Worm (Caenorhabditis elegans) whole organism, L1 larva: ENCODE measurements around the gene C09B7.2.

Experiments used
- dpl-1 ChIP-seq, 3 experiments: fragments of 150-350 bp in 2 of 3; sonication (generic microtip) in 1 of 3; optimal IDR thresholded peaks; 2 replicates each; lab custom pipeline; 2014 to 2017; ENCODE audit warnings: missing biosample characterization in 3 of 3, missing genetic modification characterization in 3 of 3, missing genetic modification reagents in 3 of 3
- lin-13 ChIP-seq: fragments of 150-350 bp; optimal IDR thresholded peaks from 2 replicates; lab custom pipeline; 2014; ENCODE audit warnings: missing biosample characterization, missing genetic modification reagents, missing genetic modification characterization
- pag-3 ChIP-seq: sonication (generic microtip); optimal IDR thresholded peaks from 2 replicates; lab custom pipeline; 2017; ENCODE audit warnings: missing genetic modification characterization, mild to moderate bottlenecking, missing compliant biosample characterization, antibody characterized with exemption, borderline replicate concordance; ENCODE audit not compliant: insufficient read depth
- skn-1 ChIP-seq: fragments of 150-350 bp; optimal IDR thresholded peaks from 2 replicates; lab custom pipeline; 2014; ENCODE audit warnings: missing biosample characterization, missing genetic modification characterization

DNA sequence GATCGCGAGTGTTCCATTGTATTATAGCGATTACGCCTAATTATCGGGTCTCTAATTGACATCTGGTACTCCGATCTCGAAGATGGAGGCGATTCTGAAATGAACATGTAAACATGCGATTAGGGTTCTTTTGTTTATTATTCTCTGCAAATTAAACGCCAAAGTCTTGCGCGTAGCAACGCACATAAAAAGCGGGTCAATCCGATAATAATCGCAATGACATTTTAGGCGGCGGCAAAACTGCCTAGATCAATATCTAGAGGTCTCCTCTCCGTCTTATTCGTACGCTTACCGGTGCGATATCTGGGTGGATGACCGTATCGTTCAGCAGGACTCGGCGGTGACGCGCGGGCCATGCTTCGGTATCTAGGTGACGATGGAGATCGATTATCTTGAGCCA is 45.1 kb downstream of the C09B7.2 start:
- TF ChIP-seq pag-3 (tag; lab: Kevin White, UChicago) (no peak), lin-13 (GFP tag; lab: Kevin White, UChicago) (no peak), dpl-1 (GFP tag; optimal IDR thresholded peaks at IDR 0.05; lab: Kevin White, UChicago) (no peak), skn-1 (tag; lab: Kevin White, UChicago) (no peak)
